Worm (Caenorhabditis elegans) whole organism, L2 larva: ENCODE measurements around the gene lntl-1.

ENCODE experiments used
- C34F6.9 ChIP-seq: fragments of 150-350 bp; optimal IDR thresholded peaks from 2 replicates; lab custom pipeline; 2014; ENCODE audit warnings: missing biosample characterization, missing genetic modification characterization
- F13H6.1 ChIP-seq: sonication (generic microtip); optimal IDR thresholded peaks from 2 replicates; lab custom pipeline; 2016; ENCODE audit warnings: missing genetic modification characterization, missing compliant biosample characterization
- R02D3.7 ChIP-seq: fragments of 150-350 bp; optimal IDR thresholded peaks from 2 replicates; lab custom pipeline; 2014; ENCODE audit warnings: missing biosample characterization, missing genetic modification characterization
- alr-1 ChIP-seq: fragments of 150-350 bp; optimal IDR thresholded peaks from 2 replicates; lab custom pipeline; 2014; ENCODE audit warnings: missing biosample characterization, missing genetic modification characterization
- aly-2 ChIP-seq: fragments of 150-350 bp; optimal IDR thresholded peaks from 2 replicates; lab custom pipeline; 2014; ENCODE audit warnings: missing biosample characterization, missing genetic modification characterization
- ama-1 ChIP-seq: fragments of 150-350 bp; optimal IDR thresholded peaks from 2 replicates; lab custom pipeline; 2018; ENCODE audit warnings: inconsistent platforms
- blmp-1 ChIP-seq: sonication (generic microtip); optimal IDR thresholded peaks from 2 replicates; lab custom pipeline; 2017; ENCODE audit warnings: missing genetic modification characterization, mild to moderate bottlenecking, missing compliant biosample characterization, antibody characterized with exemption, moderate library complexity; ENCODE audit not compliant: insufficient read depth
- ceh-16 ChIP-seq: fragments of 150-350 bp; optimal IDR thresholded peaks from 2 replicates; lab custom pipeline; 2014; ENCODE audit warnings: missing biosample characterization, missing genetic modification characterization
- crh-2 ChIP-seq: sonication (generic microtip); optimal IDR thresholded peaks from 2 replicates; lab custom pipeline; 2017; ENCODE audit warnings: missing biosample characterization, missing genetic modification characterization
- dmd-4 ChIP-seq: sonication (generic microtip); optimal IDR thresholded peaks from 2 replicates; lab custom pipeline; 2017; ENCODE audit warnings: missing biosample characterization, missing genetic modification characterization
- egl-27 ChIP-seq: sonication (generic microtip); optimal IDR thresholded peaks from 3 replicates; lab custom pipeline; 2017; ENCODE audit warnings: missing biosample characterization, missing genetic modification reagents, missing genetic modification characterization
- elt-1 ChIP-seq: fragments of 150-350 bp; optimal IDR thresholded peaks from 2 replicates; lab custom pipeline; 2014; ENCODE audit warnings: missing biosample characterization, missing genetic modification characterization
- elt-3 ChIP-seq: sonication (generic microtip); optimal IDR thresholded peaks from 2 replicates; lab custom pipeline; 2017; ENCODE audit warnings: missing biosample characterization, missing genetic modification characterization
- fos-1 ChIP-seq: fragments of 150-350 bp; optimal IDR thresholded peaks from 2 replicates; lab custom pipeline; 2014; ENCODE audit warnings: missing biosample characterization, missing genetic modification characterization
- gmeb-1 ChIP-seq: fragments of 150-350 bp; optimal IDR thresholded peaks from 2 replicates; lab custom pipeline; 2014; ENCODE audit warnings: missing biosample characterization, missing genetic modification characterization
- lin-11 ChIP-seq: fragments of 150-350 bp; sonication (generic microtip); optimal IDR thresholded peaks from 2 replicates; lab custom pipeline; 2014; ENCODE audit warnings: missing biosample characterization, missing genetic modification characterization, inconsistent platforms, mixed read lengths
- lin-13 ChIP-seq: fragments of 150-350 bp; optimal IDR thresholded peaks from 2 replicates; lab custom pipeline; 2014; ENCODE audit warnings: missing biosample characterization, missing genetic modification reagents, missing genetic modification characterization
- lin-39 ChIP-seq: fragments of 150-350 bp; optimal IDR thresholded peaks from 2 replicates; lab custom pipeline; 2014; ENCODE audit warnings: missing biosample characterization, missing genetic modification reagents, missing genetic modification characterization
- lsy-2 ChIP-seq, 2 experiments: fragments of 150-350 bp in 1 of 2; sonication (generic microtip) in 1 of 2; optimal IDR thresholded peaks; 2 replicates each; lab custom pipeline; 2014 to 2017; ENCODE audit warnings: missing biosample characterization in 2 of 2, missing genetic modification characterization in 2 of 2
- mab-5 ChIP-seq: fragments of 150-350 bp; optimal IDR thresholded peaks from 2 replicates; lab custom pipeline; 2014; ENCODE audit warnings: missing biosample characterization, missing genetic modification characterization
- mdl-1 ChIP-seq, 2 experiments: fragments of 150-350 bp in 1 of 2; sonication (generic microtip) in 1 of 2; optimal IDR thresholded peaks; 2 replicates each; lab custom pipeline; 2017; ENCODE audit warnings: missing biosample characterization in 2 of 2, missing genetic modification characterization in 2 of 2
- nhr-10 ChIP-seq: sonication (generic microtip); optimal IDR thresholded peaks from 2 replicates; lab custom pipeline; 2017; ENCODE audit warnings: missing biosample characterization, missing genetic modification characterization
- nhr-11 ChIP-seq: fragments of 150-350 bp; optimal IDR thresholded peaks from 2 replicates; lab custom pipeline; 2014; ENCODE audit warnings: missing biosample characterization, missing genetic modification characterization
- nhr-12 ChIP-seq: fragments of 150-350 bp; optimal IDR thresholded peaks from 2 replicates; lab custom pipeline; 2014; ENCODE audit warnings: missing biosample characterization, missing genetic modification characterization
- nhr-129 ChIP-seq: fragments of 150-350 bp; optimal IDR thresholded peaks from 2 replicates; lab custom pipeline; 2014; ENCODE audit warnings: missing biosample characterization, missing genetic modification characterization
- nhr-21 ChIP-seq: fragments of 150-350 bp; optimal IDR thresholded peaks from 2 replicates; lab custom pipeline; 2014; ENCODE audit warnings: missing biosample characterization, missing genetic modification characterization
- nhr-23 ChIP-seq: fragments of 150-350 bp; optimal IDR thresholded peaks from 2 replicates; lab custom pipeline; 2014; ENCODE audit warnings: missing biosample characterization, missing genetic modification reagents, missing genetic modification characterization
- nhr-25 ChIP-seq: fragments of 150-350 bp; sonication (generic microtip); optimal IDR thresholded peaks from 3 replicates; lab custom pipeline; 2014; ENCODE audit warnings: missing biosample characterization, missing genetic modification characterization
- nhr-6 ChIP-seq: fragments of 150-350 bp; optimal IDR thresholded peaks from 2 replicates; lab custom pipeline; 2014; ENCODE audit warnings: missing biosample characterization, missing genetic modification characterization
- nhr-77 ChIP-seq: fragments of 150-350 bp; optimal IDR thresholded peaks from 2 replicates; lab custom pipeline; 2014; ENCODE audit warnings: missing biosample characterization, missing genetic modification characterization
- peb-1 ChIP-seq: fragments of 150-350 bp; optimal IDR thresholded peaks from 2 replicates; lab custom pipeline; 2014; ENCODE audit warnings: missing biosample characterization, missing genetic modification characterization
- sem-4 ChIP-seq: fragments of 150-350 bp; optimal IDR thresholded peaks from 2 replicates; lab custom pipeline; 2014; ENCODE audit warnings: missing biosample characterization, missing genetic modification reagents, missing genetic modification characterization
- sma-3 ChIP-seq: sonication (generic microtip); optimal IDR thresholded peaks from 2 replicates; lab custom pipeline; 2016; ENCODE audit warnings: missing genetic modification reagents, missing genetic modification characterization, missing compliant biosample characterization
- sma-9 ChIP-seq, 2 experiments: fragments of 150-350 bp in 1 of 2; sonication (generic microtip) in 1 of 2; optimal IDR thresholded peaks; 2 replicates each; lab custom pipeline; 2014 to 2016; ENCODE audit warnings: missing genetic modification characterization in 2 of 2, mild to moderate bottlenecking in 1 of 2, missing biosample characterization in 1 of 2, missing compliant biosample characterization in 1 of 2, missing genetic modification reagents in 1 of 2, moderate library complexity in 1 of 2
- unc-39 ChIP-seq: fragments of 150-350 bp; optimal IDR thresholded peaks from 2 replicates; lab custom pipeline; 2014; ENCODE audit warnings: missing biosample characterization, missing genetic modification characterization
- unc-62 ChIP-seq: fragments of 150-350 bp; optimal IDR thresholded peaks from 2 replicates; lab custom pipeline; 2014; ENCODE audit warnings: missing biosample characterization, missing genetic modification reagents, missing genetic modification characterization
- ztf-11 ChIP-seq: sonication (generic microtip); optimal IDR thresholded peaks from 2 replicates; lab custom pipeline; 2017; ENCODE audit warnings: missing biosample characterization, missing genetic modification characterization
- ztf-4 ChIP-seq: fragments of 150-350 bp; optimal IDR thresholded peaks from 2 replicates; lab custom pipeline; 2014; ENCODE audit warnings: missing biosample characterization, missing genetic modification characterization

lntl-1 gene

ce11 chrIV:5816466-5816865, 9.6 kb upstream of the lntl-1 start:
- TF ChIP-seq nhr-10 (tag; lab: Kevin White, UChicago) (no peak), nhr-25 (tag; lab: Kevin White, UChicago) (no peak), sma-3 (GFP tag; lab: Kevin White, UChicago) (no peak), nhr-21 (tag; lab: Kevin White, UChicago) (no peak), mdl-1 (tag; optimal IDR thresholded peaks at IDR 0.05; lab: Kevin White, UChicago) (no peak), dmd-4 (tag; lab: Kevin White, UChicago) (no peak), ztf-4 (tag; lab: Kevin White, UChicago) (no peak), peb-1 (tag; lab: Kevin White, UChicago) (no peak), nhr-129 (no peak), R02D3.7 (tag; lab: Kevin White, UChicago) (no peak), unc-62 (GFP tag; lab: Kevin White, UChicago) (no peak), C34F6.9 (tag; lab: Kevin White, UChicago) (no peak), nhr-23 (no peak), unc-39 (tag; lab: Kevin White, UChicago) (no peak)

DNA sequence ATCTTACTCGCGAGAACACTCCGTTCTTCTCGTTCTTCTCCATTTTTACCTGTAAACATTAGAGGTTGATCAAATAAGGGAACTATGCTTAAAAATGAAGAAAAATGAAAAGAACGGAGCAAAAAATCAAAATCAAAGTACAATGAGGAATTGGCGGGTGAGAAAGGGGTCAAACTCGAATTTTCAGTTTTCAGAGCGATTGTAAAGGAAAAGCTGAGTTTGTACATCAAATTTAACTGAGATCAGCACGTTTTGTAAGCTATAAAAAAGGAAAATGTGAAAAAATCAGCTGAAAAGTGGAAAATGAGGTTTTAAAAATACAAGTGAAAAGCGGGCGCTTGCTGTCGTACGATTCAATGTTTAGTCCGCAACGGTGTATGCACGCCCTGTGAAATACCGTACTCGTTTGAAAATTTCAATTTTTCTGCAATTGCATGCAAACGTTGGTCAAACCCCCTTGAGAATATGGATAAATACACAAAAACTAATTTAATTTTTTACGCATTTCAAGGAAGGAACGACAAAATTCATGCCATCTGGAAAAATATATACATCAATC, 7.3 kb upstream of the lntl-1 start, which contains the start of gene oops-1:
oops-1 (minus strand) TSS at position 51 of the 559 bp plus-strand sequence.
- TF ChIP-seq elt-1 (tag; lab: Kevin White, UChicago) (no peak), ceh-16 (tag; lab: Kevin White, UChicago) (no peak), nhr-6 (no peak)

DNA sequence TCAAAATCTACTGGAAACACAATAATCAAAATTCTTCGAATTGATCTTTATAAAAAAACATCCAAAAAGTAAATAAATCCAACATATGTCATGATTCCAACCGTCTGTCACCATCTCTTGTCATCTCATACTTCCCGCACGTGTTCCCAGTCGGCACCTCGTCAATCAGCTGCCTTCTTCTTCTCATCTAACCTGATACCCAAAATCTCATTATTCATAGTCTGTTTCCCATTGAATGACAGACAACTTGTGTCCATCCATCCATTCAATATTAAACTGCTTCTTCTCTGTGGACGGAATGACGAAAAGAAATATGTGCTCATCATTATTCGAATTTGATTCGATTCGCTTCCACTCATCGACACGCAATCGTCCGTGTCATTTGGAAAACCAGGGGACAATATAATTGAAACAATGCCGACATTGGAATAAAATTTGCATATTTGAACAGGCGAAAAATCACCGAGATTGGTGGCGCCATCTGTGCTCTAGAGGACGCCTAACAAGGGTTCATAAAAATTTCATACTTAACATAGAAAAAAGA, 4.3 kb upstream of the lntl-1 start:
- TF ChIP-seq lin-39 (tag; lab: Kevin White, UChicago) (peak; percentile 36), nhr-21 (tag; lab: Kevin White, UChicago) (no peak)
- TF ChIP-seq, all 48 proteins: peak for 1

ce11 chrIV:5809733-5810132, 2.8 kb upstream of the lntl-1 start:
- TF ChIP-seq nhr-77 (no peak), crh-2 (tag; lab: Kevin White, UChicago) (no peak), nhr-12 (no peak), lin-13 (GFP tag; lab: Kevin White, UChicago) (no peak), fos-1 (tag; lab: Kevin White, UChicago) (no peak), mab-5 (tag; lab: Kevin White, UChicago) (no peak), dmd-4 (tag; lab: Kevin White, UChicago) (no peak), gmeb-1 (tag; lab: Kevin White, UChicago) (no peak), lsy-2 (tag; optimal IDR thresholded peaks at IDR 0.05; lab: Kevin White, UChicago) (no peak), R02D3.7 (tag; lab: Kevin White, UChicago) (no peak), nhr-23 (no peak)

DNA sequence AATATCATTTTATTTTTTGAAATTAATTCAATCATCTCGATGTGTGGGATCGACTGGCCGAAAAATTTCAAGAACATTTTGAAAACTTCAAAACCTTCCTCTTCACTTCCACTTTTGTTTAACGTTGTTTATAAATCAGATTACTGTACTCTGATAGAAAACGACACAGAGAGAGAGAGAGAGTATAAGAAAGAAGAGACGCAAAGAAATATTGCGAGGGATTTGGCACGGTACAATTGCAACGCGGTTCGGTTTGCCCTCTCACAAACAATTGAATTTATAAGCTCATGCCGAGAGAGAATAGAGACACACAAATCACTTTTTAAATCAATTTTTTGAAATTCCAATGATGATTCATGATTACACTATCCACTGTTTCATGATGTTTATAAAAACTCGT, 545 bp downstream of the lntl-1 start:
- TF ChIP-seq lin-11 (no peak), nhr-6 (no peak), aly-2 (tag; lab: Kevin White, UChicago) (no peak), fos-1 (tag; lab: Kevin White, UChicago) (no peak), nhr-25 (tag; lab: Kevin White, UChicago) (no peak), nhr-10 (tag; lab: Kevin White, UChicago) (no peak), unc-39 (tag; lab: Kevin White, UChicago) (no peak), C34F6.9 (tag; lab: Kevin White, UChicago) (no peak), ama-1 (lab: Kevin White, UChicago) (no peak), elt-1 (tag; lab: Kevin White, UChicago) (no peak), sem-4 (tag; lab: Kevin White, UChicago) (no peak), blmp-1 (tag; lab: Kevin White, UChicago) (no peak), nhr-23 (no peak), nhr-129 (no peak), nhr-12 (no peak), nhr-11 (no peak)
- TF ChIP-seq, all 48 proteins: peak for 0

ce11 chrIV:5805477-5805876, 1.4 kb downstream of the lntl-1 start:
- TF ChIP-seq aly-2 (tag; lab: Kevin White, UChicago) (no peak), gmeb-1 (tag; lab: Kevin White, UChicago) (no peak), sma-9 (GFP tag; optimal IDR thresholded peaks at IDR 0.05; lab: Kevin White, UChicago) (no peak), sma-9 (tag; optimal IDR thresholded peaks at IDR 0.05; lab: Kevin White, UChicago) (no peak), sma-3 (GFP tag; lab: Kevin White, UChicago) (no peak), lin-11 (peak; percentile 58), nhr-23 (no peak), C34F6.9 (tag; lab: Kevin White, UChicago) (peak; percentile 77), elt-3 (no peak), sem-4 (tag; lab: Kevin White, UChicago) (no peak), F13H6.1 (peak; percentile 34), ztf-4 (tag; lab: Kevin White, UChicago) (peak; percentile 25), crh-2 (tag; lab: Kevin White, UChicago) (peak; percentile 74), ama-1 (lab: Kevin White, UChicago) (peak; percentile 47), R02D3.7 (tag; lab: Kevin White, UChicago) (no peak), nhr-21 (tag; lab: Kevin White, UChicago) (no peak), egl-27 (peak; percentile 38), unc-62 (GFP tag; lab: Kevin White, UChicago) (no peak), lin-39 (tag; lab: Kevin White, UChicago) (no peak), alr-1 (no peak), ceh-16 (tag; lab: Kevin White, UChicago) (no peak), mdl-1 (tag; optimal IDR thresholded peaks at IDR 0.05; lab: Kevin White, UChicago) (peak in 1 of 2 experiments; percentile 52), ztf-11 (no peak), lin-13 (GFP tag; lab: Kevin White, UChicago) (peak; percentile 7)
